Worm (Caenorhabditis elegans) whole organism, dauer: ENCODE data around the gene C03B1.3.

Experiments used
- unc-62 ChIP-seq: sonication (generic microtip); optimal IDR thresholded peaks from 2 replicates; lab custom pipeline; 2017; ENCODE audit warnings: missing biosample characterization, missing genetic modification reagents, missing genetic modification characterization

The C03B1.3 gene

ce11 chrX:6385185-6385584, 19.4 kb downstream of the C03B1.3 start, which contains the start of gene igdb-3:
TSS of gene igdb-3 (plus strand) at chrX:6385485.
- no peak for TF ChIP-seq unc-62 (GFP tag; lab: Kevin White, UChicago)

- TF ChIP-seq unc-62 (GFP tag; lab: Kevin White, UChicago): no peak
These were observed 22.8 kb downstream of the C03B1.3 start for ce11 chrX:6388639-6389038.

- TF ChIP-seq unc-62 (GFP tag; lab: Kevin White, UChicago): no peak
These were observed 25.7 kb downstream of the C03B1.3 start, which contains the start of gene igcm-2 for ce11 chrX:6391491-6391890. TSS of gene igcm-2 (minus strand) at chrX:6391591.

ce11 chrX:6399450-6399849, 33.6 kb downstream of the C03B1.3 start:
- no peak for TF ChIP-seq unc-62 (GFP tag; lab: Kevin White, UChicago)

- TF ChIP-seq unc-62 (GFP tag; lab: Kevin White, UChicago): no peak
These were observed 37.3 kb downstream of the C03B1.3 start, which contains the start of gene glt-4 for ce11 chrX:6403122-6403521. TSS of gene glt-4 (plus strand) at chrX:6403422.

ce11 chrX:6405905-6406304, 40.1 kb downstream of the C03B1.3 start:
- no peak for TF ChIP-seq unc-62 (GFP tag; lab: Kevin White, UChicago)

ce11 chrX:6407805-6408204, 42.0 kb downstream of the C03B1.3 start:
- no peak for TF ChIP-seq unc-62 (GFP tag; lab: Kevin White, UChicago)

ce11 chrX:6408286-6408685, 42.5 kb downstream of the C03B1.3 start:
- no peak for TF ChIP-seq unc-62 (GFP tag; lab: Kevin White, UChicago)

- no peak for TF ChIP-seq unc-62 (GFP tag; lab: Kevin White, UChicago)
These were observed 42.9 kb downstream of the C03B1.3 start for ce11 chrX:6408713-6409112.

ce11 chrX:6410177-6410765, 44.5 kb downstream of the C03B1.3 start, which contains the start of gene mup-2:
TSS of gene mup-2 (minus strand) at chrX:6410227.
- no peak for TF ChIP-seq unc-62 (GFP tag; lab: Kevin White, UChicago)

ce11 chrX:6412575-6412974, 46.8 kb downstream of the C03B1.3 start, which contains the start of gene T22E5.1:
TSS of gene T22E5.1 (plus strand) at chrX:6412875.
- TF ChIP-seq unc-62 (GFP tag; lab: Kevin White, UChicago): no peak

ce11 chrX:6413583-6413982, 47.8 kb downstream of the C03B1.3 start:
- TF ChIP-seq unc-62 (GFP tag; lab: Kevin White, UChicago): no peak
